Worm (Caenorhabditis elegans) whole organism, late embryonic: ENCODE measurements around the gene mgl-3.

ENCODE experiments used
- ama-1 ChIP-seq: fragments of 150-350 bp; optimal IDR thresholded peaks from 2 replicates; lab custom pipeline; 2014
- ceh-31 ChIP-seq: sonication (generic microtip); optimal IDR thresholded peaks from 2 replicates; lab custom pipeline; 2016; ENCODE audit warnings: missing genetic modification characterization, missing compliant biosample characterization
- dmd-4 ChIP-seq: sonication (generic microtip); optimal IDR thresholded peaks from 2 replicates; lab custom pipeline; 2016; ENCODE audit warnings: borderline replicate concordance, missing genetic modification characterization, missing compliant biosample characterization
- eyg-1 ChIP-seq: sonication (generic microtip); optimal IDR thresholded peaks from 2 replicates; lab custom pipeline; 2016; ENCODE audit warnings: missing genotype, missing genetic modification characterization, missing compliant biosample characterization
- gmeb-2 ChIP-seq: sonication (generic microtip); optimal IDR thresholded peaks from 2 replicates; lab custom pipeline; 2016; ENCODE audit warnings: missing genetic modification characterization, inconsistent platforms, missing compliant biosample characterization
- lim-6 ChIP-seq: sonication (generic microtip); optimal IDR thresholded peaks from 2 replicates; lab custom pipeline; 2016; ENCODE audit warnings: missing genetic modification characterization, missing compliant biosample characterization
- nhr-11 ChIP-seq: fragments of 150-350 bp; optimal IDR thresholded peaks from 2 replicates; lab custom pipeline; 2014; ENCODE audit warnings: missing biosample characterization, missing genetic modification characterization
- pag-3 ChIP-seq: sonication (generic microtip); optimal IDR thresholded peaks from 2 replicates; lab custom pipeline; 2016; ENCODE audit warnings: missing compliant biosample characterization, missing genetic modification characterization, borderline replicate concordance
- pha-4 ChIP-seq: fragments of 150-350 bp; optimal IDR thresholded peaks from 2 replicates; lab custom pipeline; 2018; ENCODE audit warnings: missing biosample characterization, missing genetic modification reagents, missing genetic modification characterization
- sox-2 ChIP-seq: fragments of 200-800 bp; sonication (Bioruptor generic); IDR thresholded peaks from 2 replicates; pipeline ENCODE4 v1.3.6; 2022; ENCODE audit warnings: missing genetic modification reagents, missing genetic modification characterization, missing compliant biosample characterization
- tbx-2 ChIP-seq: sonication (generic microtip); optimal IDR thresholded peaks from 2 replicates; lab custom pipeline; 2016; ENCODE audit warnings: missing genetic modification characterization, missing compliant biosample characterization
- unc-86 ChIP-seq: sonication (generic microtip); optimal IDR thresholded peaks from 2 replicates; lab custom pipeline; 2016; ENCODE audit warnings: missing genetic modification characterization, missing compliant biosample characterization
- zip-5 ChIP-seq: sonication (generic microtip); optimal IDR thresholded peaks from 2 replicates; lab custom pipeline; 2016; ENCODE audit warnings: missing genetic modification characterization, missing compliant biosample characterization

- TF ChIP-seq dmd-4 (tag; lab: Kevin White, UChicago): no peak
- TF ChIP-seq unc-86 (tag; lab: Kevin White, UChicago): no peak
- no peak for TF ChIP-seq ceh-31
- no peak for TF ChIP-seq nhr-11 (tag; lab: Kevin White, UChicago)
- no peak for TF ChIP-seq ama-1 (lab: Kevin White, UChicago)
- TF ChIP-seq pha-4 (tag; lab: Kevin White, UChicago): no peak
- no peak for TF ChIP-seq eyg-1
- no peak for TF ChIP-seq sox-2 (GFP tag; lab: Robert Waterston, UW)
- TF ChIP-seq tbx-2 (tag; lab: Kevin White, UChicago): no peak
- no peak for TF ChIP-seq zip-5 (tag; lab: Kevin White, UChicago)
- TF ChIP-seq lim-6 (tag; lab: Kevin White, UChicago): no peak
- no peak for TF ChIP-seq pag-3 (tag; lab: Kevin White, UChicago)
- TF ChIP-seq gmeb-2 (tag; lab: Kevin White, UChicago): no peak
These were observed at the start of gene mgl-3 for ce11 chrIV:5438705-5439104.
